Fruit fly (Drosophila melanogaster): Measurements from ENCODE around the gene CG14340.
A peak's percentile ranks its signal among the peaks of the same experiment; 100 is the strongest.

DNA sequence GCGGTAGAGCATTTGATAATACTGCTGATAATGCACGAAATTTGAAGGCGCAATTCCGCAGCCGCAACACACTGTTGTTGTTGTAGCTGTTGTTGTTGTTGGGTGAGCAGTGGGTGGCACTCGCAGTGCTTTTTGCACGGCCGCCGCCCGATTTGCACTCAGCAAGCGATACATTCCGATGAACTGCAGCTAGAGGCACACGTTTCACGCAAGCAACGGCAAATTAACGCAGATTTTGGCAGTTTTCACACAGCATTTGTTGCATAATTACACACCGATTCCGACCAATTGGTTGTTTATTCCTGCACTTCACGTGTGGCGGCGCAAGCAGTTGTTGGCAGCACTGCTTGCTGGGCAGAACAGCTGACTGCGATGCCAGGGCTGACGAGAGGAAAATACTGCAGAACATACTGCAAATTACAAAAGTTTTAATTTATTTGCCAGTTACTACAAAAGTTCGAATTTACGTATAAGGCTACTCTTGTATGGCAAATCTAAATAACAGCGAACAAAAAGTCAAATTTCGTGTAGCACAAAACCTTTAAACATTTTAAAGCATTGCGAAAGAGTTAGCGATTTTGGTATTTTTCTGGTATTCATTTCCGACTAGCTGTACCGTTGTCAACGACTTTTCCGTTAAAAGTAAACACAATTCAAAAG, 4.6 kb upstream of the CG14340 start, which contains the start of the genes PolrMT and CG14339:
- TF ChIP-seq CG8478 (optimal IDR thresholded peaks at IDR 0.05) (no peak), CTCF (optimal IDR thresholded peaks at IDR 0.05) (peak in 1 of 2 experiments; percentile 18)
